Fruit fly (Drosophila melanogaster) S2 (cell line): ENCODE results near the gene tub.

Source experiments
- CG8478 ChIP-seq: fragments of >200 bp; optimal IDR thresholded peaks from 2 replicates; lab custom pipeline; 2018
- CTCF ChIP-seq, 2 experiments: fragments of >200 bp; optimal IDR thresholded peaks; 2 replicates each; lab custom pipeline; 2018

Gene tub

DNA sequence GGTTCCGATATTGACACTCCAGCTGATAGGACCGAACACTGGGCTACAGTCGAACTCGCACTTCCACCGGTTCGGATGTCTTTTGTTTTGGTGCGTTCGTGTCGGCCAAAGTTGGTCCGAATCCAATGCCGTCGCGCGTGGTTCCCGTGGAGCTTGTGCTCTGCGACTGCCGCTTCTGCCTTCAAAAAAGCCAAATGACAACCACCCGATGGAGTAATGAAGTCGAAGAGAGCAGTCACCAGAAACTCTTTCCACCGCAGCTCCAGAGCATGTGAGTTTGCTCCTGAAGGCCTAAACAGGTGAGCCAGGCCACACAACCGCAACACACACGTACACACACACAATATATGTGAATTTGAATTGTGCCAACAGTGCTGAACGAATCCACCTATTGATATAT lies 6.6 kb downstream of the tub start, which contains the start of gene CG34112:
TSS of gene CG34112 (minus strand) at position 143 of the 400 bp plus-strand sequence.
- TF ChIP-seq CG8478 (lab: Kevin White, UChicago) (no peak), CTCF (optimal IDR thresholded peaks at IDR 0.05; lab: Kevin White, UChicago) (no peak)

dm6 chr3R:4394654-4395581 lies 7.4 kb downstream of the tub start:
- no peak for TF ChIP-seq CG8478 (lab: Kevin White, UChicago)
- TF ChIP-seq CTCF (optimal IDR thresholded peaks at IDR 0.05; lab: Kevin White, UChicago), result no peak

DNA sequence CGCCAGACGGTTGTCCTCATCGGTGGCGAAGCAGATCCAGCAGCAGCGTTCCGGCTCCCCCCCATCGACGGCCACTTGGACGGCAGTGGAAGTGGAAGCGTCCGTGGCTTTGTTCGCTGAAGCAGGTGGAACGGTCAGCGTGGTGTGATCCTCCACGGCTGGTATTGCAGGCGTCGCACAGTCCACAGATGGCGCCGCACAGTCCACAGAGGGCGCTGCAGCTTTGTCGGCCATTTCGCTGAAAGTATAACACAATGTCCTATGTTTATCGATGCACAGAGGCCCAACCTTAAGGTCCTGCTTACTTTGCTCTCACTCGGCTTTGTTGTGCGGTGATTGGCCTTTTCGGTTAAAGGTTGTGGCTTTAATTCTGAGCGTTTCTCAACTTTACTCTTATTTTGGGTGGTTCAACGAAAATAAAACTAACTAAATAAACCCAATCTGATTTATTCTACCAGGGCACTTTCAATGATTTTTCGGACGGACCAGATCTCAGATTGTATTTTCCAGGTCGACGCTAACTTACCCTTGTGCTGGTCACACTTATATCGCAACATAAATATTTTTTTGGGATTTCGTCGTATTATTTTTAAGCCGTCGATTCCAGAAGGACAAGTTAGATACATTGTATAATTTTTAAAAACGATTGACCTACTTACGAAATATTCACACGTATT lies 10.0 kb downstream of the tub start, which contains the start of gene CG9855:
TSS of gene CG9855 (minus strand) at position 473 of the 677 bp plus-strand sequence.
- TF ChIP-seq CTCF (optimal IDR thresholded peaks at IDR 0.05; lab: Kevin White, UChicago) (peak; percentile 79 to 83), CG8478 (lab: Kevin White, UChicago) (no peak)

DNA sequence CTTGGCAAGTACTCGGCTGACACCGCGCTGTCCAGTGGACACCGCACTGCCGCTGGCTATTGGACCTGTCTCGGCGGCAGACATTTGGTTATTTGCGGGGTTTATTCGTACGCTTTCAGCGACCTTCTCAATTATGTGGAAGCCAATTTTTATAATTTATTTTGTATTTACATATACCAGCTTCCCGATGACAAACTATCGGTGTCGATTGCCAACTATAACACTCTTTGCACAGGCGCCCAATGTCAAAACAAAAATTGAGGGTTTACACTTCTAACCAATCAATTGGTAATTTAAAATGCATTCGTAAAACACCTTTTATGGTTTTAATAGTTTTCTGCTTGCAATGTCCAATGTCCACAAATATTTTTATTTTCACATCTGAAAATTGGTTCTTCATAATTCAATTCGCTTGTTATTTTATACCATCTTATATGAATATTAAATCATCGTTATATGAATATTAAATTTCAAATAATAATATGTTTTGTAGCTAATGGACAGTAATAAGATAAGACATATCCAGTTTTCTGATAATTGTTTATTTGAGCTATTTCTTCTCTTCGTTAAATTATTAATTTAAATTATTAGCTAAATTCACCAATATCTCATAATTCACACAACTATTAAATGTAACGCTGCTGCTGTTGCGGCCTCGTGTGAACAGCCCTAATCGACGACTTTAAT lies 12.4 kb downstream of the tub start:
- TF ChIP-seq CTCF (optimal IDR thresholded peaks at IDR 0.05; lab: Kevin White, UChicago) (no peak), CG8478 (lab: Kevin White, UChicago) (no peak)

- TF ChIP-seq CG8478 (lab: Kevin White, UChicago), result no peak
- no peak for TF ChIP-seq CTCF (optimal IDR thresholded peaks at IDR 0.05; lab: Kevin White, UChicago)
Observed at dm6 chr3R:4400497-4400833, 12.9 kb downstream of the tub start, which contains the start of gene CG14647. CG14647 (plus strand) TSS chr3R:4400510.

dm6 chr3R:4401977-4402589 lies 14.5 kb downstream of the tub start, which contains the start of gene CG9853:
CG9853 (minus strand) TSS chr3R:4402027.
- TF ChIP-seq CG8478 (lab: Kevin White, UChicago) (no peak), CTCF (optimal IDR thresholded peaks at IDR 0.05; lab: Kevin White, UChicago) (no peak)

dm6 chr3R:4402884-4403705 lies 15.6 kb downstream of the tub start, which contains the start of gene lost:
lost (plus strand) TSS chr3R:4403076.
- TF ChIP-seq CG8478 (lab: Kevin White, UChicago), result no peak
- TF ChIP-seq CTCF (optimal IDR thresholded peaks at IDR 0.05; lab: Kevin White, UChicago), result no peak

- TF ChIP-seq CTCF (optimal IDR thresholded peaks at IDR 0.05; lab: Kevin White, UChicago) (no peak), CG8478 (lab: Kevin White, UChicago) (no peak)
Observed at dm6 chr3R:4403706-4404392, 16.3 kb downstream of the tub start.

dm6 chr3R:4407325-4407724 lies 19.8 kb downstream of the tub start:
- TF ChIP-seq CTCF (optimal IDR thresholded peaks at IDR 0.05; lab: Kevin White, UChicago), result no peak
- TF ChIP-seq CG8478 (lab: Kevin White, UChicago), result no peak

dm6 chr3R:4416138-4416537 lies 28.6 kb downstream of the tub start, which contains the start of gene CG31528:
CG31528 (plus strand) TSS chr3R:4416438.
- no peak for TF ChIP-seq CG8478 (lab: Kevin White, UChicago)
- TF ChIP-seq CTCF (optimal IDR thresholded peaks at IDR 0.05; lab: Kevin White, UChicago), result no peak

dm6 chr3R:4419482-4419881 lies 31.9 kb downstream of the tub start, which contains the start of gene CG32944:
CG32944 (minus strand) TSS chr3R:4419578.
- TF ChIP-seq CTCF (optimal IDR thresholded peaks at IDR 0.05; lab: Kevin White, UChicago) (no peak), CG8478 (lab: Kevin White, UChicago) (no peak)

DNA sequence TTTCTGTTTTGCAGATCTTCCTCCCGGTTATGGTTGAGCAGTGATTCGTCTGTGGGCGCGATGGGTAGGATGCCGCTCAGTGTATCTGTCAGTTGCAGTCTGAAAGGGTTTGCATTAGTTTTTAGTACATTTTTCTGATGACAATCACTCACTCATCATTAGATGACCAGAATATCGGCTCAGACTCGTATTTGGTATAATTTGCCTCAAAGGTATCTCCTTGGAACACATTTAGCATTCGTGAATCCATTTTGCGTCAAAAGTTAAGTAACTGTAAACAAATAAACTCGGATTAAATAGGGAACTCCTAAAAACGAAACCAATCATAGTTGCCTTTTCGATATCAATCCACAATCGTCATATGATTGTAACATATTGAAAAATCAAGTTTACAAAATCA lies 39.2 kb downstream of the tub start, which contains the start of gene CG31525:
TSS of gene CG31525 (plus strand) at position 301 of the 400 bp plus-strand sequence.
- TF ChIP-seq CG8478 (lab: Kevin White, UChicago) (no peak), CTCF (optimal IDR thresholded peaks at IDR 0.05; lab: Kevin White, UChicago) (no peak)
